Worm (Caenorhabditis elegans): ENCODE data around the gene F31B12.4.
A peak's percentile ranks its signal among the peaks of the same experiment; 100 is the strongest.

The F31B12.4 gene

ce11 chrX:10770988-10771496 is 33.5 kb upstream of the F31B12.4 start (continued):
- TF ChIP-seq Y53G8AR.9 (GFP tag; conservative IDR thresholded peaks at IDR 0.05), result no peak
- no peak for TF ChIP-seq Y79H2A.3 (GFP tag; conservative IDR thresholded peaks at IDR 0.05)
- peak; percentile 66 for TF ChIP-seq ztf-26 (tag; optimal IDR thresholded peaks at IDR 0.05)
- no peak for TF ChIP-seq nhr-179 (tag; optimal IDR thresholded peaks at IDR 0.05)
- TF ChIP-seq ztf-6 (GFP tag; IDR thresholded peaks at IDR 0.05), result no peak
- no peak for TF ChIP-seq B0261.1 (tag; optimal IDR thresholded peaks at IDR 0.05)
- no peak for TF ChIP-seq hrde-1 (tag; optimal IDR thresholded peaks at IDR 0.05; ENCODE audit: borderline replicate concordance)
- peak; percentile 59 for TF ChIP-seq chd-7 (tag; optimal IDR thresholded peaks at IDR 0.05)
- peak; percentile 89 for TF ChIP-seq K12H6.12 (tag; optimal IDR thresholded peaks at IDR 0.05)
- peak; percentile 24 for TF ChIP-seq lin-54 (GFP tag; optimal IDR thresholded peaks at IDR 0.05)
- no peak for TF ChIP-seq B0035.1 (tag; optimal IDR thresholded peaks at IDR 0.05)
- TF ChIP-seq dox-1 (GFP tag; IDR thresholded peaks at IDR 0.05), result peak; percentile 57
- peak; percentile 31 for TF ChIP-seq gei-17 (GFP tag; optimal IDR thresholded peaks at IDR 0.05)
- no peak for TF ChIP-seq madf-8 (GFP tag; conservative IDR thresholded peaks at IDR 0.05)
- TF ChIP-seq Y56A3A.18 (GFP tag; IDR thresholded peaks at IDR 0.05), result no peak
- no peak for TF ChIP-seq xnd-1 (tag; optimal IDR thresholded peaks at IDR 0.05)
- no peak for TF ChIP-seq F37B4.10 (GFP tag; IDR thresholded peaks at IDR 0.05)
- 0 out of 2 replicates have a peak, but pooled peaks have one; percentile 25 for TF ChIP-seq mcd-1 (GFP tag; IDR thresholded peaks at IDR 0.05)
- TF ChIP-seq Y95B8A.8 (GFP tag; IDR thresholded peaks at IDR 0.05), result 0 out of 2 replicates have a peak, but pooled peaks have one; percentile 14
- peak; percentile 49 for TF ChIP-seq tbp1 (GFP tag; optimal IDR thresholded peaks at IDR 0.05)
- TF ChIP-seq pha-4 (tag; optimal IDR thresholded peaks at IDR 0.05), result no peak
- TF ChIP-seq nhr-80 (tag; optimal IDR thresholded peaks at IDR 0.05), result peak; percentile 75
- no peak for TF ChIP-seq efl-1 (GFP tag; optimal IDR thresholded peaks at IDR 0.05)
- TF ChIP-seq F23B12.7 (tag; optimal IDR thresholded peaks at IDR 0.05; ENCODE audit: insufficient read depth), result peak; percentile 21
- no peak for TF ChIP-seq D2030.7 (GFP tag; IDR thresholded peaks at IDR 0.05)
- no peak for TF ChIP-seq unc-130 (GFP tag; optimal IDR thresholded peaks at IDR 0.05)
- no peak for TF ChIP-seq akir-1 (GFP tag; optimal IDR thresholded peaks at IDR 0.05)
- no peak for TF ChIP-seq snpc-1.1 (tag; optimal IDR thresholded peaks at IDR 0.05; ENCODE audit: insufficient read depth)
- peak; percentile 40 for TF ChIP-seq repo-1 (tag; optimal IDR thresholded peaks at IDR 0.05)
- TF ChIP-seq athp-1 (tag; optimal IDR thresholded peaks at IDR 0.05), result no peak
- TF ChIP-seq K11D2.4 (GFP tag; IDR thresholded peaks at IDR 0.05), result peak; percentile 72

ce11 chrX:10772165-10772584 is 32.4 kb upstream of the F31B12.4 start:
- 0 out of 2 replicates have a peak, but pooled peaks have one; percentile 10 for TF ChIP-seq attf-3 (GFP tag; conservative IDR thresholded peaks at IDR 0.05)
- no peak for TF ChIP-seq lsy-27 (tag; optimal IDR thresholded peaks at IDR 0.05; ENCODE audit: borderline replicate concordance, insufficient read depth)
- peak; percentile 30; the same call in 1 of the 2 replicates for TF ChIP-seq hmg-1.2 (GFP tag; IDR thresholded peaks at IDR 0.05)
- TF ChIP-seq ceh-79 (tag; optimal IDR thresholded peaks at IDR 0.05), result no peak
- no peak for TF ChIP-seq snpc-4 (GFP tag; optimal IDR thresholded peaks at IDR 0.05)
- TF ChIP-seq snpc-4 (tag; optimal IDR thresholded peaks at IDR 0.05), result peak in 1 of 4 experiments; percentile 3
- TF ChIP-seq tbp1 (GFP tag; optimal IDR thresholded peaks at IDR 0.05), result peak; percentile 28
- peak; percentile 56 for TF ChIP-seq dox-1 (GFP tag; IDR thresholded peaks at IDR 0.05)
- peak in 1 of 3 experiments; percentile 35 for TF ChIP-seq lin-35 (GFP tag; optimal IDR thresholded peaks at IDR 0.05)
- no peak for TF ChIP-seq T26A5.8 (tag; optimal IDR thresholded peaks at IDR 0.05)
- TF ChIP-seq let-526 (GFP tag; IDR thresholded peaks at IDR 0.05), result 0 out of 2 replicates have a peak, but pooled peaks have one; percentile 47
- TF ChIP-seq B0336.3 (GFP tag; IDR thresholded peaks at IDR 0.05), result peak; percentile 67
- TF ChIP-seq nhr-27 (tag; optimal IDR thresholded peaks at IDR 0.05), result no peak
- no peak for TF ChIP-seq nfya-1 (tag; optimal IDR thresholded peaks at IDR 0.05; ENCODE audit: borderline replicate concordance, insufficient read depth)
- TF ChIP-seq F55B11.4 (tag; optimal IDR thresholded peaks at IDR 0.05; ENCODE audit: borderline replicate concordance, insufficient read depth), result no peak
- TF ChIP-seq rpc-1 (optimal IDR thresholded peaks at IDR 0.05), result no peak
- no peak for TF ChIP-seq rpc-1 (tag; optimal IDR thresholded peaks at IDR 0.05)
- TF ChIP-seq lir-1 (GFP tag; conservative IDR thresholded peaks at IDR 0.05), result 0 out of 2 replicates have a peak, but pooled peaks have one; percentile 34
- TF ChIP-seq somi-1 (GFP tag; optimal IDR thresholded peaks at IDR 0.05), result peak; percentile 82
- peak; percentile 34; the same call in 1 of the 2 replicates for TF ChIP-seq K11D2.4 (GFP tag; IDR thresholded peaks at IDR 0.05)
- no peak for TF ChIP-seq xnd-1 (tag; optimal IDR thresholded peaks at IDR 0.05)
- TF ChIP-seq snpc-1.1 (tag; optimal IDR thresholded peaks at IDR 0.05; ENCODE audit: insufficient read depth), result no peak
